Worm (Caenorhabditis elegans): ENCODE measurements around the gene smim-14.
A peak's percentile ranks its signal among the peaks of the same experiment; 100 is the strongest.
"Not testable (repeated sequence)": the region's sequence is repeated elsewhere in the genome, so short reads cannot be mapped to it uniquely, and the experiment has no call there.

Gene smim-14

DNA sequence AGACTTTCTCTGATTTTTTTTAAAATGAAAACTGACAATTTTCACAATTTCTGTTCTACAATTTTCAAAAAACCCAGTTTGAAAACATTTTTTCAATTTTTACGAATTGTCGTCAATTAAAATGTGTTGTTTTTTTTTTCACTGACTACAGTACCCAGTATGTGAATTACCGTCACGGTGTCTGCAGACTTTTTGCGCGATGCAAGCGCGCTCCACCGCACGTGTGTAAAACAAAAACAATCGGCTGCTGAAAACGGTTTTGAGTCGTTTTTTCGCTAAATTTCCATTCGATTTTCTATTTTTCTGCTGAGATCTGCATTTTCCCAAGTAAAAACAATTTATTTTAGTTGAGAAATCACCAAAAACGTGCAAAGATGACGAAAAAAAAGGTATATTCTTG, 13.3 kb downstream of the smim-14 start (continued):
- TF ChIP-seq dmd-8 (GFP tag; IDR thresholded peaks at IDR 0.05), result no peak
- peak; percentile 96 for TF ChIP-seq nhr-6 (tag; optimal IDR thresholded peaks at IDR 0.05)
- peak; percentile 93 for TF ChIP-seq duxl-1 (tag; optimal IDR thresholded peaks at IDR 0.05; ENCODE audit: poor library complexity)
- TF ChIP-seq dve-1 (tag; optimal IDR thresholded peaks at IDR 0.05; ENCODE audit: insufficient read depth), result peak; percentile 100
- no peak for TF ChIP-seq unc-39 (tag; optimal IDR thresholded peaks at IDR 0.05)
- TF ChIP-seq lin-1 (GFP tag; IDR thresholded peaks at IDR 0.05), result peak; percentile 91
- TF ChIP-seq lin-29 (GFP tag; IDR thresholded peaks at IDR 0.05), result peak; percentile 99

- TF ChIP-seq ztf-7 (tag; optimal IDR thresholded peaks at IDR 0.05); nhr-25 (tag; optimal IDR thresholded peaks at IDR 0.05; ENCODE audit: borderline replicate concordance, insufficient read depth); mxl-2 (GFP tag; conservative IDR thresholded peaks at IDR 0.05): not testable (repeated sequence)
Measured at ce11 chrIII:3454045-3454444, 15.5 kb downstream of the smim-14 start, which contains the start of gene C34C12.1. Gene C34C12.1 (plus strand): TSS chrIII:3454345.

DNA sequence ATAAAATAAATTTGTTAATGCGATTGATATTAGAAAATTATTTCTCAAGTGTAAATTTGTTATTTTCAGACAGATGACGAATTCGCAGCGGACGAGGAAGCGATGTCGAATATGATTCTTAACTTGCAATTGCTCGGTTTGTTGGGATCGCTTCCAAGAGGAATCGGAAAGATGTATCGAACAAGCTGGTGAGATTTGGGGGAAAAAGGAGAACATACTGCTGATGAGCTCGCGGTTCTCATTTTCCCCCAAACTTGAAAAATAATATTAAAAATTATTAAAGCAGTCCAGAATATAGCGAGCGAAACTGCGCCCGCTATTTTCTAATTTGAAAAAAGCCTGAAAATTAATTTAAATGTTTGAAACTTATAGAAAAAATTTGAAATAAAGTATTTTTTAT, 16.1 kb downstream of the smim-14 start, which contains the start of gene C34C12.2:
TSS of gene C34C12.2 (plus strand) at position 301 of the 400 bp plus-strand sequence.
- TF ChIP-seq dpl-1 (GFP tag; optimal IDR thresholded peaks at IDR 0.05); lin-39 (tag; optimal IDR thresholded peaks at IDR 0.05); ces-1 (GFP tag; optimal IDR thresholded peaks at IDR 0.05): not testable (repeated sequence)

DNA sequence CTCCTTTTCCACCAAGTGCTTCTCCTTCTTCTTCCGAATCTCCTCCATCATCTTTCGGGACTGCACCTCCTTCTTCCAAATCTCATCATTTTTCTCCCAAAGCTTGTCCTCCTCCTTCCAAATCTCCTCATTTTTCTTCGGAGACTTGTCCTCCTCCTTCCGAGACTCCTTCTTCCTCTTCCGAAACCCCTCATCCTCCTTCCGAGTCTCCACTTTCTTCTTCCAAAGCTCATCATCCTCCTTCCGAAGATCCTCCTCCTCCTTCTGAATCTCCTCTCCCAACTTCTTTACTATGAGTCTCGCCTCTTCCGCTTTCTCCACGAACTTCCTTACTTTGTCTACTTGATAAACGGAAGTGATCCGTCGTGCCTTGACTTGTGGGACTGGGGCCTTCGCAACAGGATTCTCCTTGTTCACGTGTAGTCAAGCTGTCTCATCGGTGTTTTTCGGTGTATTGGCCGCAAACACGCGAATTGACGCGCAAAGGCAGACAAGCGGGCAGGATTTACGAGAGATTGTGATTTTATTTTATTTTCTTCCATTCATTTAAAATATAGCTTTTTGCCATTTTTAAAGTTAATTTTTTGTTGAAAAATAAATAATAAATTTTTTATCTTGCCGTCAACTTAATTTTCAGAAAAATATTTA, 16.9 kb downstream of the smim-14 start, which contains the start of the genes K01A11.3 and C34C12.12:
TSS of gene K01A11.3 (minus strand) at position 51 of the 648 bp plus-strand sequence.
TSS of gene C34C12.12 (plus strand) at position 632 of the 648 bp plus-strand sequence.
- TF ChIP-seq ces-1 (GFP tag; optimal IDR thresholded peaks at IDR 0.05) (no peak), fos-1 (tag; optimal IDR thresholded peaks at IDR 0.05) (no peak), nhr-111 (GFP tag; optimal IDR thresholded peaks at IDR 0.05) (no peak), nhr-42 (GFP tag; IDR thresholded peaks at IDR 0.05) (no peak), dmd-8 (GFP tag; IDR thresholded peaks at IDR 0.05) (no peak), lin-38 (GFP tag; IDR thresholded peaks at IDR 0.05) (peak; percentile 61), unc-62 (GFP tag; optimal IDR thresholded peaks at IDR 0.05 in 1 of 2) (no peak), unc-62 (tag; optimal IDR thresholded peaks at IDR 0.05) (no peak), set-16 (GFP tag; IDR thresholded peaks at IDR 0.05) (peak; percentile 57)

DNA sequence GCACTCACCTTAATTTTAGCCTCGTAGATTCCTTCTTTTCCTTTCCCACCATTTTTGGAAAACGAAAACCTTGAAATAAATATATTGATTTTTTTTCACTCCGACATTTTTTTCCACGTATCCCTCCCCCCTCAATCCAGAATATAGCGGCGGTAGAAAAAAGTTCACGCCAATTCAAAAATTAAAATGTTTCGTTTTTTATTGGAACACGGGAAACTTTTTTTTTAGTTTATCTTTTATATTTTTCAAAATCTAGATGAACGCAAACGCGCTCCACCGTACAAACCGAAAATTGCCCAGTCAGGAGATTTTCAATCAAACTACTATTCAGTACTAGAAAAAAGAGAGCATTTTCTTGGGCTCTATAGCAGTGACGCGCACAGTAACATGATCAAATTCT, 25.4 kb downstream of the smim-14 start, which contains the start of gene spe-41:
TSS of gene spe-41 (minus strand) at position 72 of the 400 bp plus-strand sequence.
- TF ChIP-seq aha-1 (tag) (peak; percentile 90), pha-4 (GFP tag; IDR thresholded peaks at IDR 0.05) (no peak), pha-4 (tag; optimal IDR thresholded peaks at IDR 0.05) (no peak)

ce11 chrIII:3437139-3437538, 32.4 kb downstream of the smim-14 start:
- TF ChIP-seq zip-2 (tag; optimal IDR thresholded peaks at IDR 0.05) (no peak), nhr-42 (GFP tag; IDR thresholded peaks at IDR 0.05) (no peak), ceh-20 (GFP tag; IDR thresholded peaks at IDR 0.05) (0 out of 2 replicates have a peak, but pooled peaks have one; percentile 40), nhr-41 (GFP tag; IDR thresholded peaks at IDR 0.05) (no peak), zfp-2 (tag; optimal IDR thresholded peaks at IDR 0.05) (no peak), lin-15B (tag; optimal IDR thresholded peaks at IDR 0.05) (no peak), aha-1 (tag) (peak; percentile 93), set-16 (GFP tag; IDR thresholded peaks at IDR 0.05) (no peak), aly-2 (tag; optimal IDR thresholded peaks at IDR 0.05) (no peak), rbr-2 (tag; optimal IDR thresholded peaks at IDR 0.05) (peak; percentile 2), dmd-6 (GFP tag; IDR thresholded peaks at IDR 0.05) (no peak), jun-1 (tag; optimal IDR thresholded peaks at IDR 0.05) (no peak), pha-4 (GFP tag; IDR thresholded peaks at IDR 0.05) (no peak), pha-4 (tag; optimal IDR thresholded peaks at IDR 0.05) (no peak), unc-62 (GFP tag; optimal IDR thresholded peaks at IDR 0.05 in 1 of 2) (peak in 1 of 2 experiments; percentile 28), unc-62 (tag; optimal IDR thresholded peaks at IDR 0.05) (no peak), T26A8.4 (GFP tag; IDR thresholded peaks at IDR 0.05) (no peak), F44E2.7 (GFP tag; IDR thresholded peaks at IDR 0.05) (no peak), snpc-1.2 (GFP tag; IDR thresholded peaks at IDR 0.05) (no peak)

Data from whole organism, L4 larva.